Worm (Caenorhabditis elegans) whole organism, midembryonic: ENCODE results near the gene C34D4.2.

Experiments
- T22C8.4 ChIP-seq: fragments of 200-800 bp; sonication (Bioruptor generic); IDR thresholded peaks from 2 replicates; pipeline ENCODE4 v1.3.6; 2022; ENCODE audit warnings: missing genetic modification characterization, missing compliant biosample characterization
- cog-1 ChIP-seq: sonication (generic microtip); optimal IDR thresholded peaks from 2 replicates; lab custom pipeline; 2016; ENCODE audit warnings: missing genetic modification characterization, missing compliant biosample characterization
- flt-1 ChIP-seq: fragments of 200-800 bp; sonication (Bioruptor generic); IDR thresholded peaks from 2 replicates; pipeline ENCODE4 v1.3.6; 2022; ENCODE audit warnings: missing genetic modification characterization, missing compliant biosample characterization
- klf-2 ChIP-seq: fragments of 200-800 bp; sonication (Bioruptor generic); conservative IDR thresholded peaks from 2 replicates; pipeline ENCODE4 v1.3.6; 2022; ENCODE audit warnings: missing genetic modification reagents, missing genetic modification characterization, missing compliant biosample characterization
- med-1 ChIP-seq: sonication (generic microtip); optimal IDR thresholded peaks from 2 replicates; lab custom pipeline; 2017; ENCODE audit warnings: missing genetic modification characterization, mild to moderate bottlenecking, missing compliant biosample characterization, antibody characterized with exemption, missing genetic modification reagents; ENCODE audit not compliant: insufficient read depth
- ref-1 ChIP-seq: fragments of 200-800 bp; sonication (Bioruptor generic); conservative IDR thresholded peaks from 2 replicates; pipeline ENCODE4 v1.3.6; 2022; ENCODE audit warnings: missing genetic modification reagents, missing genetic modification characterization, missing compliant biosample characterization
- tab-1 ChIP-seq: fragments of 200-800 bp; sonication (Bioruptor generic); IDR thresholded peaks from 2 replicates; pipeline ENCODE4 v1.3.6; 2022; ENCODE audit warnings: missing genetic modification characterization, missing compliant biosample characterization
- ztf-23 ChIP-seq: fragments of 200-800 bp; sonication (Bioruptor generic); IDR thresholded peaks from 2 replicates; pipeline ENCODE4 v1.3.6; 2022; ENCODE audit warnings: missing genetic modification reagents, missing genetic modification characterization, missing compliant biosample characterization
- ztf-29 ChIP-seq: fragments of 200-800 bp; sonication (Bioruptor generic); IDR thresholded peaks from 2 replicates; pipeline ENCODE4 v1.3.6; 2022; ENCODE audit warnings: missing genetic modification reagents, missing genetic modification characterization, missing compliant biosample characterization

The C34D4.2 gene

DNA sequence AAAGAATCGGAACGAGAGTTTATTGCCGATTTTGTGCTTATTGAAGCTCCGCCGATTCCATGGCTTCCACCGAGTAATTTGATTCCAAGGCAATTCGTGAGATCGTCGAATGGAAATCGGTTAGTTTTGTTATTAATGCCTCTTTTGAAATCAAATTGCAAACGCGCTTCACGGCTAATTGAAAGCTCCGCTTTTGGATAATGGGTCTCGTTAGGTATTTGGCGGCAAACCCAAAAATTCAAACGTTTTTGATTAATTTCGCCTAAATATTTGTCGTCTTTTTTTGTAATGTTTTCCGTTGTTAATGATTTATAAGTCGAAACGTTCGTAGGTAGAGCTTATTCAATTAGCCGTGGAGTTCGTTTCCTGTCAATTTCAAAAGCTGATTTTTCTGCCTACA, 5.1 kb downstream of the C34D4.2 start:
- TF ChIP-seq ztf-29 (GFP tag; lab: Robert Waterston, UW) (no peak), ztf-23 (GFP tag; lab: Robert Waterston, UW) (no peak), ref-1 (no peak), T22C8.4 (GFP tag; lab: Robert Waterston, UW) (no peak), med-1 (no peak), cog-1 (tag; lab: Kevin White, UChicago) (no peak), tab-1 (GFP tag; lab: Robert Waterston, UW) (no peak), klf-2 (no peak), flt-1 (no peak)

ce11 chrIV:7165723-7166122, 11.3 kb downstream of the C34D4.2 start, which contains the start of gene rpc-1:
Gene rpc-1, minus strand, starts transcription at chrIV:7165748.
- TF ChIP-seq ztf-29 (GFP tag; lab: Robert Waterston, UW) (no peak), ref-1 (no peak), ztf-23 (GFP tag; lab: Robert Waterston, UW) (no peak), flt-1 (no peak), T22C8.4 (GFP tag; lab: Robert Waterston, UW) (no peak), cog-1 (tag; lab: Kevin White, UChicago) (no peak), med-1 (no peak), klf-2 (no peak), tab-1 (GFP tag; lab: Robert Waterston, UW) (no peak)

DNA sequence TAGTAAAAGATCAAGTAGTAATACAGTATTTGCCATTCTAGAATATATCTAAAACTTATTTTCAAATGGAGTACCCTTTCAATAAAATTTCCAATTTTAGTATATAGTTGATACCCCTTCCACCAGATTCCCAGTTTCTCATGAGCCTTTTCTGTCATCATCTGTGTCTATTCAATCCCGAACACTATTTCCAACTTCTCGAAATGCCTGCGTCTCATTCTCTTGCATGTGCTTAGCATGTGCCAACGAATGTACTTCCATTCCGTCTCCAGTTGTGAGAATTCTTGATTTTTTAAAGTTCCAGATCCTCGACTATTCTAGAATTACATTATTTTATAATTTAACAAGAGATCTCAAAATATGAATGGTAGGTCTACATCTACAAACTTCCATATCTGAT, 12.1 kb downstream of the C34D4.2 start, which contains the start of gene C42D4.18:
TSS of gene C42D4.18 (plus strand) at position 231 of the 400 bp plus-strand sequence.
- TF ChIP-seq cog-1 (tag; lab: Kevin White, UChicago) (no peak), med-1 (no peak), flt-1 (no peak), ztf-23 (GFP tag; lab: Robert Waterston, UW) (no peak), tab-1 (GFP tag; lab: Robert Waterston, UW) (no peak), klf-2 (no peak), T22C8.4 (GFP tag; lab: Robert Waterston, UW) (no peak), ref-1 (no peak), ztf-29 (GFP tag; lab: Robert Waterston, UW) (no peak)

ce11 chrIV:7167983-7168760, 13.7 kb downstream of the C34D4.2 start, which contains the start of gene skr-16:
Gene skr-16, plus strand, starts transcription at chrIV:7168710.
- TF ChIP-seq T22C8.4 (GFP tag; lab: Robert Waterston, UW): no peak
- no peak for TF ChIP-seq ztf-23 (GFP tag; lab: Robert Waterston, UW)
- TF ChIP-seq tab-1 (GFP tag; lab: Robert Waterston, UW): no peak
- no peak for TF ChIP-seq ref-1
- no peak for TF ChIP-seq flt-1
- no peak for TF ChIP-seq klf-2
- TF ChIP-seq cog-1 (tag; lab: Kevin White, UChicago): no peak
- no peak for TF ChIP-seq ztf-29 (GFP tag; lab: Robert Waterston, UW)
- TF ChIP-seq med-1: no peak

DNA sequence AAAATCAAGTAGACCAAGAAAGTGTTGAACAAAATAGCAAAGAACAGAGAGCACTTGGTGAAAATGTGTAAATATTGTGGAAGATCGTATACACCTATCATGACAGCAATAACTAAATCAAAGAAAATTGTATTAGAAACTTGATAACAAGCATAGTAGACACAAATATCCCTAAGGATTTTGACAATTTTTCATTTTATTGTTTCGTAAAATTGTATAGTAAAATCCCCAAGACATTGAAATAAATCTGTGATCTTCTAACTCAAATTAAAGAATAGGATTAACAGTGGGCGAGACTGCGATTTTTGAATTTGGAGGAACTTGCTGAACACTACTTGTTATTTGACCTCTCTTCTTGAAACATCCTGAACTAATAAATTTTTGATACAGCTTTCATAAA, 16.8 kb downstream of the C34D4.2 start, which contains the start of gene str-220:
TSS of gene str-220 (minus strand) at position 101 of the 400 bp plus-strand sequence.
- TF ChIP-seq ztf-29 (GFP tag; lab: Robert Waterston, UW): no peak
- TF ChIP-seq cog-1 (tag; lab: Kevin White, UChicago): no peak
- no peak for TF ChIP-seq med-1
- TF ChIP-seq tab-1 (GFP tag; lab: Robert Waterston, UW): no peak
- no peak for TF ChIP-seq ztf-23 (GFP tag; lab: Robert Waterston, UW)
- no peak for TF ChIP-seq flt-1
- no peak for TF ChIP-seq ref-1
- TF ChIP-seq T22C8.4 (GFP tag; lab: Robert Waterston, UW): no peak
- no peak for TF ChIP-seq klf-2

- TF ChIP-seq ztf-29 (GFP tag; lab: Robert Waterston, UW): no peak
These were observed 19.0 kb downstream of the C34D4.2 start, which contains the start of gene str-1 for ce11 chrIV:7173489-7173888. Gene str-1, plus strand, starts transcription at chrIV:7173789.

DNA sequence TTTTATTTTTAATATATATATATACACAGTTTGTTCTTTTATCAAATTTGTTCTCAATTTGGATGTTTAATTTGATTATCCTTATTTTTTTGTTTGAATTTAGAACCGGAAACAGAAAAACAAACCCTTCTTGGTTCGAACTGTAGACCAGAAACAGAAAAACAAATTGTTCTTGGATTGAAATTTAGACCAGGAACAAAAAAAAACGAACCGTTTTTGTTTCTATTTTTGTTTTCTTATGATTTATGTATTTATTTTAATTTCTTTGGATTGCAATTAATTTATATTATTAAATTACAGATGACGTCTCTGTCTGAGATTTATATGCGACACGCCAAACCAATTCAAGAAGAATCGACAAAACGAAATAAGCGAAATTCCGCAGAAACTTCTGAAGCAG, 20.9 kb downstream of the C34D4.2 start, which contains the start of gene C42D4.19:
TSS of gene C42D4.19 (plus strand) at position 301 of the 400 bp plus-strand sequence.
- TF ChIP-seq ztf-23 (GFP tag; lab: Robert Waterston, UW): no peak
- TF ChIP-seq tab-1 (GFP tag; lab: Robert Waterston, UW): no peak
- no peak for TF ChIP-seq ref-1
- TF ChIP-seq cog-1 (tag; lab: Kevin White, UChicago): no peak
- TF ChIP-seq T22C8.4 (GFP tag; lab: Robert Waterston, UW): no peak
- TF ChIP-seq med-1: no peak
- TF ChIP-seq klf-2: no peak
- no peak for TF ChIP-seq ztf-29 (GFP tag; lab: Robert Waterston, UW)
- no peak for TF ChIP-seq flt-1

DNA sequence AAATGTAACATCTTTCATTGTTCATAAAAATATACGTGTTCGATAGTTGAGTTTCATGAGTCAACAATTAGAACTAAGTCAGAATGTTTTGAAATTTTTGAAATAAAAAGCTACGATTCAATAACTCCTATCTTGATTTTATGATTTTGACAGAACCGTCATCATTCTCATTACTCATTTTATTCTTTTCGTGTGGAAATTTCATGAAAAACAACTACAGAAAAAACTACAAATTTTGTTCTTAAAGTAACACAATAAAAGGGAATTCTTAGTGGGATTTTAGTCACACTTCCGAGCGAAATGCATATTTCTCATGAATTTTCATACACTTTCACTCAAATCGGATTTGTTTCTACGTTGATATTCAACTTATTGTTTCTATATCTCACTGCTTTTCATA, 22.4 kb downstream of the C34D4.2 start, which contains the start of gene str-44:
TSS of gene str-44 (plus strand) at position 301 of the 400 bp plus-strand sequence.
- TF ChIP-seq med-1: no peak
- no peak for TF ChIP-seq flt-1
- TF ChIP-seq T22C8.4 (GFP tag; lab: Robert Waterston, UW): no peak
- no peak for TF ChIP-seq klf-2
- TF ChIP-seq ztf-23 (GFP tag; lab: Robert Waterston, UW): no peak
- TF ChIP-seq ztf-29 (GFP tag; lab: Robert Waterston, UW): no peak
- TF ChIP-seq cog-1 (tag; lab: Kevin White, UChicago): no peak
- no peak for TF ChIP-seq ref-1
- TF ChIP-seq tab-1 (GFP tag; lab: Robert Waterston, UW): no peak

ce11 chrIV:7178942-7179341, 24.5 kb downstream of the C34D4.2 start, which contains the start of gene C42D4.3:
Gene C42D4.3, plus strand, starts transcription at chrIV:7179239.
- no peak for TF ChIP-seq ztf-29 (GFP tag; lab: Robert Waterston, UW)
- TF ChIP-seq klf-2: no peak
- no peak for TF ChIP-seq cog-1 (tag; lab: Kevin White, UChicago)
- no peak for TF ChIP-seq tab-1 (GFP tag; lab: Robert Waterston, UW)
- no peak for TF ChIP-seq med-1
- TF ChIP-seq ztf-23 (GFP tag; lab: Robert Waterston, UW): no peak
- no peak for TF ChIP-seq flt-1
- no peak for TF ChIP-seq ref-1
- TF ChIP-seq T22C8.4 (GFP tag; lab: Robert Waterston, UW): no peak

DNA sequence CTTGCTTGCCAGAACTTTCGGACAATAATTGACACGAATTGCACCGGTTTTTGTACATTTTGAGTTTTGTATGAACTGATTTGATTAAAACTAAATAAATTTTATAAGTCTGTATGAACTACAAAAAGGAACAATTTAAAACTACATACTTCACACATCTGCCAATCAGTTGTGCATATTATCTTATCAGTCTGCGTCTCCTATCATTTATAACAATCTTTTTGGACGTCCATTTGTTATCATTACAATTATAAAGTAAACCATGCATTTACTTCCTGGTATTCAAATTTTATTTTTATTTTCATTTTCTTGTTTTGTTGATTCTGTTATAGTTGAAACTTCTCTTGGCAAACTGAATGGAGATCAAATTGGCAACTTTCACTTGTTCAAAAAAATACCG, 25.8 kb downstream of the C34D4.2 start, which contains the start of gene cest-10:
TSS of gene cest-10 (plus strand) at position 254 of the 400 bp plus-strand sequence.
- no peak for TF ChIP-seq ztf-23 (GFP tag; lab: Robert Waterston, UW)
